Worm (Caenorhabditis elegans) whole organism, L2 larva: ENCODE results near the gene C05E11.7.

ENCODE experiments used
- C34F6.9 ChIP-seq: fragments of 150-350 bp; optimal IDR thresholded peaks from 2 replicates; lab custom pipeline; 2014; ENCODE audit warnings: missing biosample characterization, missing genetic modification characterization
- F13H6.1 ChIP-seq: sonication (generic microtip); optimal IDR thresholded peaks from 2 replicates; lab custom pipeline; 2016; ENCODE audit warnings: missing genetic modification characterization, missing compliant biosample characterization
- R02D3.7 ChIP-seq: fragments of 150-350 bp; optimal IDR thresholded peaks from 2 replicates; lab custom pipeline; 2014; ENCODE audit warnings: missing biosample characterization, missing genetic modification characterization
- Y55F3AM.14 ChIP-seq: fragments of 200-800 bp; sonication (Bioruptor generic); optimal IDR thresholded peaks from 2 replicates; lab custom pipeline; 2018; ENCODE audit warnings: mild to moderate bottlenecking, missing genetic modification characterization, missing compliant biosample characterization
- alr-1 ChIP-seq: fragments of 150-350 bp; optimal IDR thresholded peaks from 2 replicates; lab custom pipeline; 2014; ENCODE audit warnings: missing biosample characterization, missing genetic modification characterization
- aly-2 ChIP-seq: fragments of 150-350 bp; optimal IDR thresholded peaks from 2 replicates; lab custom pipeline; 2014; ENCODE audit warnings: missing biosample characterization, missing genetic modification characterization
- ama-1 ChIP-seq: fragments of 150-350 bp; optimal IDR thresholded peaks from 2 replicates; lab custom pipeline; 2018; ENCODE audit warnings: inconsistent platforms
- blmp-1 ChIP-seq: sonication (generic microtip); optimal IDR thresholded peaks from 2 replicates; lab custom pipeline; 2017; ENCODE audit warnings: missing genetic modification characterization, mild to moderate bottlenecking, missing compliant biosample characterization, antibody characterized with exemption, moderate library complexity; ENCODE audit not compliant: insufficient read depth
- ceh-82 ChIP-seq: fragments of 150-350 bp; optimal IDR thresholded peaks from 2 replicates; lab custom pipeline; 2014; ENCODE audit warnings: missing biosample characterization, missing genetic modification characterization
- dmd-4 ChIP-seq: sonication (generic microtip); optimal IDR thresholded peaks from 2 replicates; lab custom pipeline; 2017; ENCODE audit warnings: missing biosample characterization, missing genetic modification characterization
- egl-27 ChIP-seq: sonication (generic microtip); optimal IDR thresholded peaks from 3 replicates; lab custom pipeline; 2017; ENCODE audit warnings: missing biosample characterization, missing genetic modification reagents, missing genetic modification characterization
- elt-1 ChIP-seq: fragments of 150-350 bp; optimal IDR thresholded peaks from 2 replicates; lab custom pipeline; 2014; ENCODE audit warnings: missing biosample characterization, missing genetic modification characterization
- elt-3 ChIP-seq: sonication (generic microtip); optimal IDR thresholded peaks from 2 replicates; lab custom pipeline; 2017; ENCODE audit warnings: missing biosample characterization, missing genetic modification characterization
- gmeb-1 ChIP-seq: fragments of 150-350 bp; optimal IDR thresholded peaks from 2 replicates; lab custom pipeline; 2014; ENCODE audit warnings: missing biosample characterization, missing genetic modification characterization
- lin-11 ChIP-seq: fragments of 150-350 bp; sonication (generic microtip); optimal IDR thresholded peaks from 2 replicates; lab custom pipeline; 2014; ENCODE audit warnings: missing biosample characterization, missing genetic modification characterization, inconsistent platforms, mixed read lengths
- lin-13 ChIP-seq: fragments of 150-350 bp; optimal IDR thresholded peaks from 2 replicates; lab custom pipeline; 2014; ENCODE audit warnings: missing biosample characterization, missing genetic modification reagents, missing genetic modification characterization
- lsy-2 ChIP-seq, 2 experiments: fragments of 150-350 bp in 1 of 2; sonication (generic microtip) in 1 of 2; optimal IDR thresholded peaks; 2 replicates each; lab custom pipeline; 2014 to 2017; ENCODE audit warnings: missing biosample characterization in 2 of 2, missing genetic modification characterization in 2 of 2
- mab-5 ChIP-seq: fragments of 150-350 bp; optimal IDR thresholded peaks from 2 replicates; lab custom pipeline; 2014; ENCODE audit warnings: missing biosample characterization, missing genetic modification characterization
- mbf-1 ChIP-seq: sonication (generic microtip); optimal IDR thresholded peaks from 2 replicates; lab custom pipeline; 2017; ENCODE audit warnings: missing biosample characterization, missing genetic modification characterization
- mdl-1 ChIP-seq, 2 experiments: fragments of 150-350 bp in 1 of 2; sonication (generic microtip) in 1 of 2; optimal IDR thresholded peaks; 2 replicates each; lab custom pipeline; 2017; ENCODE audit warnings: missing biosample characterization in 2 of 2, missing genetic modification characterization in 2 of 2
- nhr-10 ChIP-seq: sonication (generic microtip); optimal IDR thresholded peaks from 2 replicates; lab custom pipeline; 2017; ENCODE audit warnings: missing biosample characterization, missing genetic modification characterization
- nhr-129 ChIP-seq: fragments of 150-350 bp; optimal IDR thresholded peaks from 2 replicates; lab custom pipeline; 2014; ENCODE audit warnings: missing biosample characterization, missing genetic modification characterization
- nhr-23 ChIP-seq: fragments of 150-350 bp; optimal IDR thresholded peaks from 2 replicates; lab custom pipeline; 2014; ENCODE audit warnings: missing biosample characterization, missing genetic modification reagents, missing genetic modification characterization
- nhr-237 ChIP-seq: fragments of 150-350 bp; optimal IDR thresholded peaks from 2 replicates; lab custom pipeline; 2014; ENCODE audit warnings: missing biosample characterization, missing genetic modification characterization
- nhr-25 ChIP-seq: fragments of 150-350 bp; sonication (generic microtip); optimal IDR thresholded peaks from 3 replicates; lab custom pipeline; 2014; ENCODE audit warnings: missing biosample characterization, missing genetic modification characterization
- nhr-77 ChIP-seq: fragments of 150-350 bp; optimal IDR thresholded peaks from 2 replicates; lab custom pipeline; 2014; ENCODE audit warnings: missing biosample characterization, missing genetic modification characterization
- peb-1 ChIP-seq: fragments of 150-350 bp; optimal IDR thresholded peaks from 2 replicates; lab custom pipeline; 2014; ENCODE audit warnings: missing biosample characterization, missing genetic modification characterization
- sem-4 ChIP-seq: fragments of 150-350 bp; optimal IDR thresholded peaks from 2 replicates; lab custom pipeline; 2014; ENCODE audit warnings: missing biosample characterization, missing genetic modification reagents, missing genetic modification characterization
- sma-9 ChIP-seq, 2 experiments: fragments of 150-350 bp in 1 of 2; sonication (generic microtip) in 1 of 2; optimal IDR thresholded peaks; 2 replicates each; lab custom pipeline; 2014 to 2016; ENCODE audit warnings: missing genetic modification characterization in 2 of 2, mild to moderate bottlenecking in 1 of 2, missing biosample characterization in 1 of 2, missing compliant biosample characterization in 1 of 2, missing genetic modification reagents in 1 of 2, moderate library complexity in 1 of 2
- snpc-4 ChIP-seq: fragments of 150-350 bp; optimal IDR thresholded peaks from 2 replicates; lab custom pipeline; 2014; ENCODE audit warnings: missing biosample characterization, missing genetic modification characterization
- unc-55 ChIP-seq: fragments of 150-350 bp; sonication (generic microtip); optimal IDR thresholded peaks from 3 replicates; lab custom pipeline; 2014; ENCODE audit warnings: missing biosample characterization, missing genetic modification reagents, missing genetic modification characterization
- unc-62 ChIP-seq: fragments of 150-350 bp; optimal IDR thresholded peaks from 2 replicates; lab custom pipeline; 2014; ENCODE audit warnings: missing biosample characterization, missing genetic modification reagents, missing genetic modification characterization
- zag-1 ChIP-seq: fragments of 150-350 bp; optimal IDR thresholded peaks from 2 replicates; lab custom pipeline; 2014; ENCODE audit warnings: missing biosample characterization, missing genetic modification characterization
- ztf-1 ChIP-seq: fragments of 200-800 bp; sonication (Bioruptor generic); conservative IDR thresholded peaks from 2 replicates; pipeline ENCODE4 v1.3.6; 2022; ENCODE audit warnings: missing genetic modification characterization, missing compliant biosample characterization
- ztf-4 ChIP-seq: fragments of 150-350 bp; optimal IDR thresholded peaks from 2 replicates; lab custom pipeline; 2014; ENCODE audit warnings: missing biosample characterization, missing genetic modification characterization

The C05E11.7 gene

DNA sequence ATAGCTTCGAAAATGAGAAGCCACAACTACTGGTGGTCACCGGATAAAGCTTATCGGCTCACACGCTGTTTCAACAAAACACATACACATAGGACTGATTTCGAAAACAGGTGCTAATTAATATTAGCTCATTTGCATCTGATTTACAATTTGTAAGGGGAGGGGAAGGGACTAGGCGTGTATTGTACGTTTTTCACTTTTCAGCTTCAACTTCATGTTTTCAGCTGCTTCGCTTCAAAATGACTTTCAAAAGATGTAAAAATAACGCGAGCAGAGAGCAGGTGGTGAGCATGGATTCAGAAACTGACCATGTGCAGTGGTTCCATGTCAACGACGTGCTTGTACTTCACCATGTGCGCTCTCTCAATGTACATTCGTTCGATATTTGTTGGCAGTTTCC lies 15.5 kb upstream of the C05E11.7 start:
- TF ChIP-seq ztf-1 (GFP tag; lab: Robert Waterston, UW) (no peak), aly-2 (no peak), mdl-1 (tag; optimal IDR thresholded peaks at IDR 0.05; lab: Kevin White, UChicago) (no peak), mab-5 (tag; lab: Kevin White, UChicago) (no peak), sem-4 (tag; lab: Kevin White, UChicago) (no peak), blmp-1 (tag; lab: Kevin White, UChicago) (no peak), dmd-4 (tag; lab: Kevin White, UChicago) (no peak), lin-11 (no peak), C34F6.9 (no peak), nhr-25 (tag; lab: Kevin White, UChicago) (no peak), egl-27 (tag; lab: Kevin White, UChicago) (no peak), nhr-77 (tag; lab: Kevin White, UChicago) (no peak), unc-55 (GFP tag; lab: Kevin White, UChicago) (no peak)
- TF ChIP-seq, all 48 proteins: peak for 0

DNA sequence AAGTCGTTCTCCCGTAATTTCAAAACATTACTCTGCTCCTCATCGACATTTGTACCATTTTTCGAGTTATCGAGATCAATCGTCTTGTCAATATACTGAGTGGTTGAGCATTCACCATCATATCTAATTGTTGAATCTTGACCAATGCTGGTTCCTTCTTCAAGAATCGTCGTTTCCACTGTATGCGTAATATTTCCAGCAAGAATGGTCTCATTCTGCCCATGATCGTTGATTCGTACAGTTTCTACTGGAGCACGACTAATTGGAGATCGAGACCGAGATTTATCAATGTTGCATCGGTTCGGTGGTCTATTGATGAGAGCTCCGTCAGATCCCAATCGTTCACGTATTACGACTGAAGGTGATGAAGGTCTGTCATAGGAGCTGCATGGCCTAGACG lies 14.0 kb upstream of the C05E11.7 start:
- TF ChIP-seq mab-5 (tag; lab: Kevin White, UChicago) (no peak), unc-62 (GFP tag; lab: Kevin White, UChicago) (no peak), mdl-1 (tag; optimal IDR thresholded peaks at IDR 0.05; lab: Kevin White, UChicago) (no peak), Y55F3AM.14 (GFP tag; lab: Kevin White, UChicago) (no peak)

DNA sequence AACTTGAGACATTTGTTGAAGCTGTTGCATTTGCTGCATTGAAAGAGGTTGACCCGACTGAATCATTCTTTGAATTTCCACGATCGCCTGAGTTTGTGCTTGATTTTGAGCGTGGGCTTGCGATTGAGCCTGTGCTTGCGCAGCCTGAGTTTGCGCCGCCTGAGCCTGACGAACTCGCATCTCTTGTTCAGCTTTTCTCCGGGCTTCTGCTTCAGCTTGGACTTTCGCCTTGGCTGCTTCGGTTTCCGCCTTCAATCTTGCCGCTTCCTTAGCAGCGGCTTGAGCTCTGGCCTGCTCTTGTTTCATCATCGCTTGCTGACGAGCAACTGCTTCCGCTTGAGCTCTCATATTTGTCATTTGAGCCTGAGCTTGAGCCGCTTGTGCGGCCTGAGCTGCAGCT lies 11.9 kb upstream of the C05E11.7 start:
- TF ChIP-seq mab-5 (tag; lab: Kevin White, UChicago): no peak
- no peak for TF ChIP-seq aly-2
- TF ChIP-seq ztf-4 (tag; lab: Kevin White, UChicago): no peak
- TF ChIP-seq elt-3 (tag; lab: Kevin White, UChicago): no peak
- TF ChIP-seq nhr-10 (tag; lab: Kevin White, UChicago): no peak
- no peak for TF ChIP-seq F13H6.1 (tag; lab: Kevin White, UChicago)
- no peak for TF ChIP-seq nhr-23 (tag; lab: Kevin White, UChicago)
- no peak for TF ChIP-seq sma-9 (GFP tag; optimal IDR thresholded peaks at IDR 0.05; lab: Kevin White, UChicago)
- no peak for TF ChIP-seq sma-9 (tag; optimal IDR thresholded peaks at IDR 0.05; lab: Kevin White, UChicago)
- TF ChIP-seq nhr-237: no peak

DNA sequence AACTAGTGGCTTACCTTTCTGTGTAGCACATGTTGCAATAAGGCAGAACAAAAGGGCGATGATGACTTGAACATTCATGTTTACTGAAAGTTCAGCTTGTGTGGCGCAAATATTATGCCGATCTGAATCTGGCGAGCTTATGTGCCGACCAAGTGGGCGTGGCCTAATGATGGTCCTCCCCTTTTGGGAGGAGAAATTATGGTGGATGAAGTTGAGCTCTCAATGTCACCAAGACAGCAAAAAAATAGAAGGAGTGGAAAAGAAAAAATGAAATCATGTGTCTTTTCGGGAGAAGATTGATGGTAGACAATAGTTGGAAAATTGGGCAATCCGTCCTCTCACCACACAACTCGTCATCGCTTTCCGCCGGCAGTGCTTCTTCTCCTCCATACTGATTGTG lies 6.8 kb upstream of the C05E11.7 start, which contains the start of gene flp-12:
flp-12 (minus strand) TSS at position 101 of the 400 bp plus-strand sequence.
- TF ChIP-seq snpc-4 (tag; lab: Kevin White, UChicago) (no peak), lin-13 (GFP tag; lab: Kevin White, UChicago) (no peak), ztf-1 (GFP tag; lab: Robert Waterston, UW) (no peak), mbf-1 (no peak), nhr-10 (tag; lab: Kevin White, UChicago) (no peak), elt-1 (no peak), ceh-82 (tag; lab: Kevin White, UChicago) (no peak), lsy-2 (tag; optimal IDR thresholded peaks at IDR 0.05; lab: Kevin White, UChicago) (no peak), nhr-23 (tag; lab: Kevin White, UChicago) (no peak), ama-1 (lab: Kevin White, UChicago) (no peak), gmeb-1 (tag; lab: Kevin White, UChicago) (no peak), aly-2 (no peak), lin-11 (no peak), peb-1 (tag; lab: Kevin White, UChicago) (no peak), Y55F3AM.14 (GFP tag; lab: Kevin White, UChicago) (no peak), zag-1 (no peak), nhr-237 (no peak), R02D3.7 (tag; lab: Kevin White, UChicago) (no peak), unc-62 (GFP tag; lab: Kevin White, UChicago) (no peak), alr-1 (tag; lab: Kevin White, UChicago) (no peak)

DNA sequence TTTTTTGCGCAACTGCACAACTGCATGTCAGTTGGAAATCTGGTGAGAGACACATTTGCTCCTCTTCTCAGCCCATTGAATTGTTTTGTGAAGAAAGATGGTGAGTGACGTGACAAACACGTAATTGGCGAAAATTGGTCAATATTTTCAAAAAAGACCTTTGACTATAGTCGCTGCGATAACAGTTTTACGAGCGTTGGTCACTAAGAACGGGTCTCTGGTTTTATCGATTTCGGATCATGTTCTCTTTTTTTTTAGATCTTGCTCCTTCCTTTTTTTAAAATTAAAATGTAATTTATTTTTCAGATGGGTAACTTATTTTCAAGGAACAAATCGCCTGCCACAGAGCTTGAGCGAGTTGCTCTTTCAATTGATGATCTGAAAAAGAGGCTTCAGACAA lies 3.0 kb upstream of the C05E11.7 start, which contains the start of gene lnp-1:
lnp-1 (plus strand) TSS at position 301 of the 400 bp plus-strand sequence.
- no peak for TF ChIP-seq nhr-129 (tag; lab: Kevin White, UChicago)
- TF ChIP-seq gmeb-1 (tag; lab: Kevin White, UChicago): no peak
- TF ChIP-seq unc-62 (GFP tag; lab: Kevin White, UChicago): no peak
- no peak for TF ChIP-seq lin-11
